Fruit fly (Drosophila melanogaster): ENCODE data around the gene Acox3.

Acox3 gene

DNA sequence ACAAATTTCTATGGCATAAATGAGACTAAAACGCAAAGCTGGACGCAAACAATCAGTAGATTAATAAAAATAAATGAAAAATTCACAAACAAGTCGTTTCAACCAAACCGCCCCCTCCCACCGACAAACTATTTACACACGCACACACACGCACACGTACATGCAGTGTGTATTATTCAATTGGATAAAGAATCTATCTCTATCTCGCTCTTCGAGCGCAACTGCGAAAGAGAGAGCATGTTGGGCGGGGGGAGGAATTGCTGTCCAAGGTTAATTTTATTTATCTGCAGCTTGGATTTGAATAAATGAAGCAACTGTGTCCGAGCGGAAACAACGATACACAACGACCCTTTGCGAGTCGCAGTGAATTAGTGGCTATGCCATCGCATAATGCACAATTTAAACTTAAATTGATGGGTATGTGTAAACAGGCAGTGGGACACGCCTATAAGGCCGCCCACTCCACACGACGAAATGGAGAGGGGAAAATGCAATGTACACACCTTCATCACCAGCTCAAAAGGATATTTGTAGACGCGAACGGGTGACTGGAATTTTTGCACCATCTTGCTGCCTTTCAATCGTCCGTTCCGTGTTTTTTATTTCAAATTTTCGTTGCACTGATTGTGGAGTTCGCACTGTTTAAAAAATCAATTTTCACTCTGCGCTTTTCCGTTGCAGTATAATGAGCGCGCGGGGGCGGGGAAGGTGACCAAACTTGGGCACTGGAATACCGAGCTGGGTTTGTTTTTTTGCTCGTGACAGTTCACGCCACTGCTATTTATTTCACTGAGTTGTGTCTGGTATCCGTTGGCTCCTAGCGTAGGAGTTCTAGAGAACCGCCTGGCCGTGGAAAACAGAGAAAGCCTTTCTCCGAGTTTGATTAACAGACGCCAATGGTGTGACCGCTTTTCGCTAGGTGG, 7.1 kb upstream of the Acox3 start, which contains the start of gene retm (continued):
- TF ChIP-seq dmrt99B (tag; optimal IDR thresholded peaks at IDR 0.05): no peak
- no peak for TF ChIP-seq CG10267 (tag; optimal IDR thresholded peaks at IDR 0.05)
- TF ChIP-seq CG8944 (GFP tag; optimal IDR thresholded peaks at IDR 0.05): no peak
- no peak for TF ChIP-seq CG2120 (GFP tag; optimal IDR thresholded peaks at IDR 0.05)
- no peak for TF ChIP-seq Mad (GFP tag; optimal IDR thresholded peaks at IDR 0.05)
- TF ChIP-seq schlank (tag; optimal IDR thresholded peaks at IDR 0.05): no peak
- no peak for TF ChIP-seq z (GFP tag; IDR thresholded peaks at IDR 0.05)
- TF ChIP-seq CG10543 (GFP tag; optimal IDR thresholded peaks at IDR 0.05): peak; percentile 53
- no peak for TF ChIP-seq CG1647 (GFP tag; optimal IDR thresholded peaks at IDR 0.05)
- TF ChIP-seq tin (GFP tag; optimal IDR thresholded peaks at IDR 0.05): no peak
- TF ChIP-seq CG3065 (GFP tag; optimal IDR thresholded peaks at IDR 0.05): peak; percentile 43
- no peak for TF ChIP-seq emc (GFP tag; optimal IDR thresholded peaks at IDR 0.05)
- no peak for TF ChIP-seq Tbp (GFP tag; optimal IDR thresholded peaks at IDR 0.05)
- no peak for TF ChIP-seq Optix (GFP tag; IDR thresholded peaks at IDR 0.05)
- TF ChIP-seq nom (GFP tag; optimal IDR thresholded peaks at IDR 0.05): peak; percentile 54
- no peak for TF ChIP-seq CG18011 (GFP tag; optimal IDR thresholded peaks at IDR 0.05)
- TF ChIP-seq CG9797 (GFP tag; optimal IDR thresholded peaks at IDR 0.05): no peak
- no peak for TF ChIP-seq Bdp1 (GFP tag; optimal IDR thresholded peaks at IDR 0.05)
- peak in 1 of 2 experiments; percentile 92 for TF ChIP-seq Pdp1 (GFP tag; optimal IDR thresholded peaks at IDR 0.05)
- no peak for TF ChIP-seq CG4820 (GFP tag; optimal IDR thresholded peaks at IDR 0.05)
- no peak for TF ChIP-seq zfh1 (GFP tag; IDR thresholded peaks at IDR 0.05)
- TF ChIP-seq lmd (GFP tag; IDR thresholded peaks at IDR 0.05): no peak
- TF ChIP-seq chm (GFP tag; IDR thresholded peaks at IDR 0.05): no peak
- peak in 1 of 2 experiments; percentile 12 for TF ChIP-seq Trl (optimal IDR thresholded peaks at IDR 0.05)
- no peak for TF ChIP-seq Trl (GFP tag; optimal IDR thresholded peaks at IDR 0.05)
- TF ChIP-seq Elba2 (GFP tag; optimal IDR thresholded peaks at IDR 0.05): peak; percentile 27
- no peak for TF ChIP-seq CG5245 (GFP tag; optimal IDR thresholded peaks at IDR 0.05)
- TF ChIP-seq row (GFP tag; IDR thresholded peaks at IDR 0.05): no peak
- no peak for TF ChIP-seq zf30C (GFP tag; optimal IDR thresholded peaks at IDR 0.05)
- TF ChIP-seq knrl (GFP tag; IDR thresholded peaks at IDR 0.05; ENCODE audit: partially characterized antibody): no peak
- TF ChIP-seq Nf-YB (GFP tag; optimal IDR thresholded peaks at IDR 0.05): peak; percentile 86
- TF ChIP-seq Gsc (GFP tag; IDR thresholded peaks at IDR 0.05): no peak
- TF ChIP-seq lilli (GFP tag; optimal IDR thresholded peaks at IDR 0.05): no peak
- TF ChIP-seq Aef1 (GFP tag; IDR thresholded peaks at IDR 0.05): no peak
- no peak for TF ChIP-seq CG10274 (GFP tag; optimal IDR thresholded peaks at IDR 0.05)
- TF ChIP-seq CG18262 (tag; optimal IDR thresholded peaks at IDR 0.05): no peak
- TF ChIP-seq org-1 (GFP tag; optimal IDR thresholded peaks at IDR 0.05): no peak
- TF ChIP-seq fd64A (GFP tag; optimal IDR thresholded peaks at IDR 0.05): peak; percentile 19
- TF ChIP-seq CG2199 (GFP tag; IDR thresholded peaks at IDR 0.05): 0 out of 3 replicates have a peak, but pooled peaks have one; percentile 19
- no peak for TF ChIP-seq Hey (tag; optimal IDR thresholded peaks at IDR 0.05)
- peak in 1 of 2 experiments; percentile 24 for TF ChIP-seq insv (GFP tag; optimal IDR thresholded peaks at IDR 0.05)
- peak; percentile 91 for TF ChIP-seq ssp (GFP tag; IDR thresholded peaks at IDR 0.05)
- TF ChIP-seq onecut (GFP tag; IDR thresholded peaks at IDR 0.05): peak; percentile 31
- TF ChIP-seq CG7372 (GFP tag; IDR thresholded peaks at IDR 0.05): no peak
- no peak for TF ChIP-seq tna (GFP tag; IDR thresholded peaks at IDR 0.05; ENCODE audit: partially characterized antibody)
- TF ChIP-seq Opbp (GFP tag; IDR thresholded peaks at IDR 0.05; ENCODE audit: partially characterized antibody): peak; percentile 28; the same call in 1 of the 3 replicates
- TF ChIP-seq CG13894 (tag; optimal IDR thresholded peaks at IDR 0.05): no peak
- no peak for TF ChIP-seq CG17912 (GFP tag; optimal IDR thresholded peaks at IDR 0.05)
- no peak for TF ChIP-seq CG11247 (GFP tag; IDR thresholded peaks at IDR 0.05)
- TF ChIP-seq CG42726 (GFP tag; IDR thresholded peaks at IDR 0.05; ENCODE audit: partially characterized antibody): no peak

Data from whole organism, embryonic.